Fruit fly (Drosophila melanogaster): ENCODE measurements around the gene Cog7.

Gene Cog7

dm6 chr3R:29894393-29894792, 38.5 kb downstream of the Cog7 start (continued):
- TF ChIP-seq Bgb (GFP tag; IDR thresholded peaks at IDR 0.05; ENCODE audit: partially characterized antibody) (no peak), CG14667 (GFP tag; IDR thresholded peaks at IDR 0.05) (peak; percentile 43; the same call in 1 of the 2 replicates), CG10565 (GFP tag; optimal IDR thresholded peaks at IDR 0.05) (no peak), CG4730 (GFP tag; IDR thresholded peaks at IDR 0.05) (peak; percentile 31; the same call in 1 of the 2 replicates), CG17829 (tag; optimal IDR thresholded peaks at IDR 0.05) (peak; percentile 32), insv (GFP tag; optimal IDR thresholded peaks at IDR 0.05) (no peak), chinmo (GFP tag; IDR thresholded peaks at IDR 0.05; ENCODE audit: partially characterized antibody) (no peak), Spps (tag; optimal IDR thresholded peaks at IDR 0.05) (no peak), zen2 (GFP tag; IDR thresholded peaks at IDR 0.05; ENCODE audit: partially characterized antibody) (no peak), Med (GFP tag) (peak; percentile 90), nom (GFP tag; optimal IDR thresholded peaks at IDR 0.05) (no peak), nau (GFP tag; optimal IDR thresholded peaks at IDR 0.05) (no peak), CG14014 (GFP tag; IDR thresholded peaks at IDR 0.05) (peak; percentile 63; the same call in 1 of the 2 replicates), CTCF (GFP tag; optimal IDR thresholded peaks at IDR 0.05) (no peak), eyg (GFP tag; optimal IDR thresholded peaks at IDR 0.05) (no peak), CG11560 (tag; IDR thresholded peaks at IDR 0.05) (no peak), org-1 (GFP tag; optimal IDR thresholded peaks at IDR 0.05) (peak; percentile 35), Max (GFP tag; optimal IDR thresholded peaks at IDR 0.05) (peak; percentile 2), CG4328 (GFP tag; optimal IDR thresholded peaks at IDR 0.05) (peak; percentile 8), Gug (GFP tag; IDR thresholded peaks at IDR 0.05) (peak; percentile 12; the same call in 2 of the 4 replicates), CG17385 (GFP tag; optimal IDR thresholded peaks at IDR 0.05) (peak; percentile 57), Fer1 (GFP tag; optimal IDR thresholded peaks at IDR 0.05) (peak; percentile 66), cad (GFP tag; optimal IDR thresholded peaks at IDR 0.05) (no peak), ATbp (GFP tag; optimal IDR thresholded peaks at IDR 0.05) (peak; percentile 56), Rx (GFP tag; IDR thresholded peaks at IDR 0.05) (no peak), lilli (GFP tag; optimal IDR thresholded peaks at IDR 0.05) (peak; percentile 53), CG6854 (GFP tag; optimal IDR thresholded peaks at IDR 0.05) (no peak), lbe (GFP tag; optimal IDR thresholded peaks at IDR 0.05) (no peak), CHES-1-like (GFP tag; optimal IDR thresholded peaks at IDR 0.05) (no peak), CG13624 (GFP tag; optimal IDR thresholded peaks at IDR 0.05) (peak; percentile 55), row (GFP tag; IDR thresholded peaks at IDR 0.05) (peak; percentile 59), sna (GFP tag; IDR thresholded peaks at IDR 0.05; ENCODE audit: partially characterized antibody) (no peak), ac (GFP tag; optimal IDR thresholded peaks at IDR 0.05) (no peak), CG31365 (tag; optimal IDR thresholded peaks at IDR 0.05) (peak; percentile 9), twi (tag; optimal IDR thresholded peaks at IDR 0.05) (peak; percentile 20), Dad (GFP tag; optimal IDR thresholded peaks at IDR 0.05) (peak; percentile 69), en (GFP tag; optimal IDR thresholded peaks at IDR 0.05) (no peak), sqz (GFP tag; optimal IDR thresholded peaks at IDR 0.05) (no peak), Sin3A (optimal IDR thresholded peaks at IDR 0.05) (no peak), CG11093 (GFP tag; IDR thresholded peaks at IDR 0.05) (peak; percentile 35; the same call in 1 of the 3 replicates), HLHmδ (GFP tag; optimal IDR thresholded peaks at IDR 0.05) (no peak), Chrac-16 (GFP tag; optimal IDR thresholded peaks at IDR 0.05) (peak; percentile 7), YL-1 (GFP tag; optimal IDR thresholded peaks at IDR 0.05) (no peak), jumu (GFP tag; optimal IDR thresholded peaks at IDR 0.05) (peak; percentile 38), CG30020 (tag; optimal IDR thresholded peaks at IDR 0.05) (no peak), CG7372 (GFP tag; IDR thresholded peaks at IDR 0.05) (peak; percentile 52; the same call in 1 of the 2 replicates), ci (GFP tag; IDR thresholded peaks at IDR 0.05) (0 out of 3 replicates have a peak, but pooled peaks have one; percentile 39), CG10274 (GFP tag; optimal IDR thresholded peaks at IDR 0.05) (peak; percentile 40), Ada2b (GFP tag; IDR thresholded peaks at IDR 0.05) (peak; percentile 65), CG8944 (GFP tag; optimal IDR thresholded peaks at IDR 0.05) (peak; percentile 35), HmgZ (tag; optimal IDR thresholded peaks at IDR 0.05) (peak; percentile 23), Oli (tag; optimal IDR thresholded peaks at IDR 0.05) (peak; percentile 73)

Data from whole organism, embryonic.